Worm (Caenorhabditis elegans): ENCODE results near the gene oac-10.

DNA sequence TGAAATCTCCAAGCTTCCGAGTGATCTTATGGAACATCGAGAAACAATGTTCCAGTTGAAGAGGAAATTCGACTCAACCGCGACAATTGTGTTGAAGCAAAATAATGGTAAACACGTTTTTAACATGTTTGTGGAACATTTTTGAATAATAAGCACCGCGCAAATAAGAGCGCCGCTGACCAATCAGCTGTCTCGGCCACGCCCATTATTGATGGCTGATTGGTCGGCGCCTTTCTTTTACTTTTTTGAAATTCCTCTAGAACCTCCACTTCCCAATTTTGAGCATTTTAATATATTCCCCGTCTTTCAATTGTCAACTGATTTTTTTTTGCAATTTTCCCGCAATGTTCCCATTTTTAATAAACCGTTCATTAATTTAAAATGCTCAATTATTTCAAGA, 38.4 kb downstream of the oac-10 start:
- TF ChIP-seq ceh-31 (tag; optimal IDR thresholded peaks at IDR 0.05) (no peak), ref-2 (tag; optimal IDR thresholded peaks at IDR 0.05) (no peak)
